Worm (Caenorhabditis elegans): ENCODE results near the gene nhr-203.

DNA sequence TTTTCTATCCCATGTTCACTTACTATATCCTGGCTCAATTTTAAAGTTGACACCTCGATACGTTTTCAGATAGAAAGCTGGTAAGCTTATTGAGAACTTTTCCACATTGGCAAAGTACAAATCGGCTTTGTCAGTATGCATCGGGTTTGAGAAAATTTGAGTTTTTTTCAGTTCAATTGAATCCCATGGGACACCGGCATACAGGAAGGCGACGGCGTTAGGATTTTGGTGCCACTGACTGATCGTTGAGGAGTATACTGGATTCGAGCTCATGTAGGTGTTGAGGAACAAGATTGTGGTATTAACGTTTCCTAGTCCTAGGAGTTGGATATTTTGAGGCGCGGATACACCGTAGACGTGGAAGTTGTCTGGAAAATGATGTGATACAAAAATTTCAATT, 46.8 kb upstream of the nhr-203 start:
- TF ChIP-seq dao-5 (tag; optimal IDR thresholded peaks at IDR 0.05) (no peak), W03F9.2 (tag; optimal IDR thresholded peaks at IDR 0.05) (no peak), him-1 (tag; optimal IDR thresholded peaks at IDR 0.05) (no peak)

All from whole organism, L4/young adult.